Fruit fly (Drosophila melanogaster): ENCODE data around the gene Elys.

Elys gene

DNA sequence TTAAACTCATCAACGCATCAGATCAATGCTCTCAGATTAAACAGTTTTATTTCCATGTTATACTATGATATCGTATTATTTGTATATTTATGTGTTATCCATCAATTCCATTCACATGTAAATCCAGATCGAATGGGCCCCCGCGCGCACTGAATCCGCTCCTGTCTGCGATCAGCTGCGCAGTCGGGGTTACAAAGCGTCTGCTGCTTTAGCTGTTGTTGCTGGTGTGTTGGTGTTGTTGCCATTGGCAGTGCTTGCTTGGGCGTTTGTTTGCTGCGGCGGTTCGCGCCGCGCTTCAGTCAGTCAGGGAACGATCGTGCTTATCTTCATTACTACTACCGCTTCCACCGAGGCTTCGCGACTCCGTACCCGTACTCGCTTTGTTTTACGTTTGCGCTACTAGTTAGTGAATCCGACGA, 14.9 kb downstream of the Elys start, which contains the start of gene Zw (continued):
- TF ChIP-seq phol (tag; optimal IDR thresholded peaks at IDR 0.05) (peak; percentile 34), tx (GFP tag; optimal IDR thresholded peaks at IDR 0.05) (no peak), Six4 (GFP tag; optimal IDR thresholded peaks at IDR 0.05) (no peak), Dfd (GFP tag; optimal IDR thresholded peaks at IDR 0.05) (no peak), CrebB (tag; optimal IDR thresholded peaks at IDR 0.05) (no peak), CG5953 (GFP tag; IDR thresholded peaks at IDR 0.05) (no peak), NC2α (GFP tag; optimal IDR thresholded peaks at IDR 0.05) (no peak), Side (GFP tag; optimal IDR thresholded peaks at IDR 0.05) (peak; percentile 24), CG2199 (GFP tag; IDR thresholded peaks at IDR 0.05) (peak; percentile 40; the same call in 1 of the 3 replicates), CG7372 (GFP tag; IDR thresholded peaks at IDR 0.05) (0 out of 2 replicates have a peak, but pooled peaks have one; percentile 34), CG6765 (GFP tag; optimal IDR thresholded peaks at IDR 0.05) (no peak), sr (GFP tag; IDR thresholded peaks at IDR 0.05) (no peak; the same call in 2 of the 3 replicates), Drgx (GFP tag; IDR thresholded peaks at IDR 0.05) (peak; percentile 52), CG16863 (GFP tag; optimal IDR thresholded peaks at IDR 0.05) (peak; percentile 47), Nf-YA (GFP tag; IDR thresholded peaks at IDR 0.05) (no peak), HmgD (GFP tag; optimal IDR thresholded peaks at IDR 0.05) (no peak), ap (GFP tag; IDR thresholded peaks at IDR 0.05) (no peak), CG3065 (GFP tag; optimal IDR thresholded peaks at IDR 0.05) (no peak), CG14014 (GFP tag; IDR thresholded peaks at IDR 0.05) (peak; percentile 35; the same call in 1 of the 2 replicates), CG16813 (GFP tag; IDR thresholded peaks at IDR 0.05; ENCODE audit: partially characterized antibody) (peak; percentile 70), nau (GFP tag; optimal IDR thresholded peaks at IDR 0.05) (no peak), CG9797 (GFP tag; optimal IDR thresholded peaks at IDR 0.05) (no peak), Ets97D (GFP tag; optimal IDR thresholded peaks at IDR 0.05) (no peak), az2 (GFP tag; optimal IDR thresholded peaks at IDR 0.05) (peak; percentile 45), unc-4 (GFP tag; IDR thresholded peaks at IDR 0.05; ENCODE audit: partially characterized antibody) (no peak), CG4820 (GFP tag; optimal IDR thresholded peaks at IDR 0.05) (peak; percentile 31), CG15479 (GFP tag; optimal IDR thresholded peaks at IDR 0.05) (no peak), CG12104 (GFP tag; optimal IDR thresholded peaks at IDR 0.05) (no peak), ERR (GFP tag; optimal IDR thresholded peaks at IDR 0.05) (no peak), fu2 (GFP tag; optimal IDR thresholded peaks at IDR 0.05) (peak; percentile 30), rib (GFP tag; IDR thresholded peaks at IDR 0.05) (0 out of 2 replicates have a peak, but pooled peaks have one; percentile 27), chinmo (GFP tag; IDR thresholded peaks at IDR 0.05; ENCODE audit: partially characterized antibody) (peak; percentile 95), CG5245 (GFP tag; optimal IDR thresholded peaks at IDR 0.05) (peak; percentile 19), h (optimal IDR thresholded peaks at IDR 0.05) (no peak), CG10654 (GFP tag; optimal IDR thresholded peaks at IDR 0.05) (peak; percentile 44), nerfin-2 (GFP tag; IDR thresholded peaks at IDR 0.05; ENCODE audit: partially characterized antibody) (no peak), CTCF (GFP tag; optimal IDR thresholded peaks at IDR 0.05) (no peak), wor (GFP tag; IDR thresholded peaks at IDR 0.05) (no peak), CG6175 (GFP tag; IDR thresholded peaks at IDR 0.05) (peak; percentile 89), CG12659 (GFP tag; optimal IDR thresholded peaks at IDR 0.05) (no peak), Chrac-16 (GFP tag; optimal IDR thresholded peaks at IDR 0.05) (peak; percentile 53), E2f1 (GFP tag; IDR thresholded peaks at IDR 0.05) (peak; percentile 38; the same call in 1 of the 2 replicates), da (GFP tag; optimal IDR thresholded peaks at IDR 0.05) (no peak), CG17361 (GFP tag; IDR thresholded peaks at IDR 0.05) (peak; percentile 53; the same call in 2 of the 3 replicates), en (GFP tag; optimal IDR thresholded peaks at IDR 0.05) (peak; percentile 0), gcm2 (GFP tag; optimal IDR thresholded peaks at IDR 0.05) (no peak), gsb (GFP tag; IDR thresholded peaks at IDR 0.05) (peak; percentile 21; the same call in 1 of the 2 replicates), gsb-n (tag; optimal IDR thresholded peaks at IDR 0.05) (no peak), toy (GFP tag; IDR thresholded peaks at IDR 0.05) (no peak), CG14441 (GFP tag; IDR thresholded peaks at IDR 0.05) (peak; percentile 40; the same call in 1 of the 2 replicates), CG31388 (GFP tag; optimal IDR thresholded peaks at IDR 0.05) (no peak), CG10543 (GFP tag; optimal IDR thresholded peaks at IDR 0.05) (peak; percentile 68), CG8478 (optimal IDR thresholded peaks at IDR 0.05) (no peak), Antp (GFP tag; optimal IDR thresholded peaks at IDR 0.05) (peak; percentile 35)

All from whole organism, embryonic.